Fruit fly (Drosophila melanogaster): ENCODE data around the gene CG13775.

Gene CG13775

dm6 chr2L:7004304-7004703 lies 47.6 kb upstream of the CG13775 start (continued):
- TF ChIP-seq CG16815 (GFP tag; optimal IDR thresholded peaks at IDR 0.05): no peak
- TF ChIP-seq PHDP (tag; optimal IDR thresholded peaks at IDR 0.05): no peak
- TF ChIP-seq Jarid2 (GFP tag; optimal IDR thresholded peaks at IDR 0.05): no peak
- no peak for TF ChIP-seq CG8924 (tag; optimal IDR thresholded peaks at IDR 0.05)
- TF ChIP-seq CG10979 (tag; optimal IDR thresholded peaks at IDR 0.05): no peak
- TF ChIP-seq chn (GFP tag; optimal IDR thresholded peaks at IDR 0.05): no peak
- TF ChIP-seq abd-A (tag; optimal IDR thresholded peaks at IDR 0.05): peak; percentile 48
- no peak for TF ChIP-seq klu (GFP tag; IDR thresholded peaks at IDR 0.05)
- TF ChIP-seq dimm (GFP tag; IDR thresholded peaks at IDR 0.05): no peak
- no peak for TF ChIP-seq NC2α (GFP tag; optimal IDR thresholded peaks at IDR 0.05)
- TF ChIP-seq CG18476 (GFP tag; optimal IDR thresholded peaks at IDR 0.05): no peak
- peak; percentile 20 for TF ChIP-seq Nf-YB (GFP tag; optimal IDR thresholded peaks at IDR 0.05)
- TF ChIP-seq Blimp-1 (GFP tag; optimal IDR thresholded peaks at IDR 0.05): peak; percentile 80
- TF ChIP-seq zfh1 (GFP tag; IDR thresholded peaks at IDR 0.05): no peak
- TF ChIP-seq CG10565 (GFP tag; optimal IDR thresholded peaks at IDR 0.05): no peak
- no peak for TF ChIP-seq Opbp (GFP tag; IDR thresholded peaks at IDR 0.05; ENCODE audit: partially characterized antibody)
- TF ChIP-seq CG10431 (GFP tag; optimal IDR thresholded peaks at IDR 0.05): no peak
- no peak for TF ChIP-seq CG9609 (GFP tag; optimal IDR thresholded peaks at IDR 0.05)

dm6 chr2L:6998736-6999135 lies 42.0 kb upstream of the CG13775 start:
- TF ChIP-seq sd (tag; optimal IDR thresholded peaks at IDR 0.05) (peak; percentile 94), her (GFP tag; optimal IDR thresholded peaks at IDR 0.05) (no peak), abd-A (tag; optimal IDR thresholded peaks at IDR 0.05) (peak; percentile 15), chinmo (GFP tag; IDR thresholded peaks at IDR 0.05; ENCODE audit: partially characterized antibody) (0 out of 4 replicates have a peak, but pooled peaks have one; percentile 50), tin (GFP tag; optimal IDR thresholded peaks at IDR 0.05) (no peak), gsb (GFP tag; IDR thresholded peaks at IDR 0.05) (no peak)

dm6 chr2L:6991085-6991484 lies 34.3 kb upstream of the CG13775 start:
- peak; percentile 6; the same call in 1 of the 2 replicates for TF ChIP-seq CG17328 (GFP tag; IDR thresholded peaks at IDR 0.05)
- no peak for TF ChIP-seq cg (GFP tag; optimal IDR thresholded peaks at IDR 0.05)
- TF ChIP-seq ac (GFP tag; optimal IDR thresholded peaks at IDR 0.05): no peak
- TF ChIP-seq Blimp-1 (GFP tag; optimal IDR thresholded peaks at IDR 0.05): peak; percentile 2
- no peak for TF ChIP-seq Hand (GFP tag; optimal IDR thresholded peaks at IDR 0.05)
- TF ChIP-seq Sox102F (GFP tag; optimal IDR thresholded peaks at IDR 0.05): peak; percentile 29
- peak; percentile 78 for TF ChIP-seq Drgx (GFP tag; IDR thresholded peaks at IDR 0.05)
- no peak for TF ChIP-seq nerfin-2 (GFP tag; IDR thresholded peaks at IDR 0.05; ENCODE audit: partially characterized antibody)
- TF ChIP-seq Oaz (GFP tag; IDR thresholded peaks at IDR 0.05): no peak
- TF ChIP-seq lmd (GFP tag; IDR thresholded peaks at IDR 0.05): 0 out of 2 replicates have a peak, but pooled peaks have one; percentile 8
- TF ChIP-seq vvl (GFP tag; IDR thresholded peaks at IDR 0.05): peak; percentile 45; the same call in 1 of the 2 replicates
- no peak for TF ChIP-seq nmo (GFP tag; optimal IDR thresholded peaks at IDR 0.05)
- peak; percentile 25; the same call in 1 of the 3 replicates for TF ChIP-seq row (GFP tag; IDR thresholded peaks at IDR 0.05)
- no peak for TF ChIP-seq hkb (optimal IDR thresholded peaks at IDR 0.05)
- 0 out of 2 replicates have a peak, but pooled peaks have one; percentile 16 for TF ChIP-seq hkb (GFP tag; IDR thresholded peaks at IDR 0.05)
- TF ChIP-seq Xbp1 (GFP tag; optimal IDR thresholded peaks at IDR 0.05): peak; percentile 27
- peak; percentile 5 for TF ChIP-seq CG10979 (tag; optimal IDR thresholded peaks at IDR 0.05)
- TF ChIP-seq sisA (GFP tag; IDR thresholded peaks at IDR 0.05): peak; percentile 47
- no peak for TF ChIP-seq lov (optimal IDR thresholded peaks at IDR 0.05)
- TF ChIP-seq lov (GFP tag; IDR thresholded peaks at IDR 0.05): 0 out of 3 replicates have a peak, but pooled peaks have one; percentile 20
- TF ChIP-seq nom (GFP tag; optimal IDR thresholded peaks at IDR 0.05): peak; percentile 63
- TF ChIP-seq dmrt99B (tag; optimal IDR thresholded peaks at IDR 0.05): peak; percentile 19
- TF ChIP-seq CG34422 (GFP tag; IDR thresholded peaks at IDR 0.05): no peak
- TF ChIP-seq Xrp1 (GFP tag; IDR thresholded peaks at IDR 0.05): peak; percentile 32; the same call in 1 of the 2 replicates
- peak; percentile 32; the same call in 1 of the 2 replicates for TF ChIP-seq ttk (GFP tag; IDR thresholded peaks at IDR 0.05)
- TF ChIP-seq Ptx1 (GFP tag; IDR thresholded peaks at IDR 0.05): peak; percentile 34; the same call in 1 of the 2 replicates
- TF ChIP-seq sens (GFP tag): peak; percentile 88
- no peak for TF ChIP-seq tgo (GFP tag; IDR thresholded peaks at IDR 0.05)

All from whole organism, embryonic.